Worm (Caenorhabditis elegans) whole organism, L4 larva: Measurements from ENCODE around the gene shc-3.

Experiments
- F26F4.8 ChIP-seq: fragments of 200-800 bp; sonication (Bioruptor generic); conservative IDR thresholded peaks from 2 replicates; pipeline ENCODE4 v1.3.6; 2022; ENCODE audit warnings: missing genetic modification characterization, missing compliant biosample characterization
- F44E2.7 ChIP-seq: fragments of 200-800 bp; sonication (Bioruptor generic); IDR thresholded peaks from 2 replicates; pipeline ENCODE4 v2.1.2; 2022; ENCODE audit warnings: missing genetic modification characterization, missing compliant biosample characterization
- T20F7.1 ChIP-seq: fragments of 200-800 bp; sonication (Bioruptor generic); optimal IDR thresholded peaks from 2 replicates; lab custom pipeline; 2018; ENCODE audit warnings: mild to moderate bottlenecking, missing genetic modification characterization, missing compliant biosample characterization
- T26A8.4 ChIP-seq: fragments of 200-800 bp; sonication (Bioruptor generic); IDR thresholded peaks from 2 replicates; pipeline ENCODE4 v1.3.6; 2022; ENCODE audit warnings: missing genetic modification characterization, missing compliant biosample characterization
- Y48G9A.11 ChIP-seq: fragments of 200-800 bp; sonication (Bioruptor generic); IDR thresholded peaks from 2 replicates; pipeline ENCODE4 v1.3.6; 2022; ENCODE audit warnings: missing genetic modification reagents, missing genetic modification characterization, missing compliant biosample characterization
- Y75B8A.6 ChIP-seq: fragments of 200-800 bp; sonication (Bioruptor generic); IDR thresholded peaks from 2 replicates; pipeline ENCODE4 v1.3.6; 2022; ENCODE audit warnings: missing genetic modification reagents, missing genetic modification characterization, missing compliant biosample characterization
- ZK337.2 ChIP-seq: fragments of 200-800 bp; sonication (Bioruptor generic); IDR thresholded peaks from 2 replicates; pipeline ENCODE4 v1.3.6; 2022; ENCODE audit warnings: missing genetic modification reagents, missing genetic modification characterization, missing compliant biosample characterization
- ama-1 ChIP-seq: fragments of 150-350 bp; optimal IDR thresholded peaks from 2 replicates; lab custom pipeline; 2014; ENCODE audit warnings: inconsistent platforms, mixed read lengths
- attf-4 ChIP-seq: sonication (generic microtip); optimal IDR thresholded peaks from 3 replicates; lab custom pipeline; 2017; ENCODE audit warnings: missing biosample characterization, missing genetic modification characterization
- ceh-28 ChIP-seq: fragments of 150-350 bp; optimal IDR thresholded peaks from 2 replicates; lab custom pipeline; 2014; ENCODE audit warnings: missing biosample characterization, missing genetic modification reagents, missing genetic modification characterization
- ceh-44 ChIP-seq: fragments of 200-800 bp; sonication (Bioruptor generic); IDR thresholded peaks from 2 replicates; pipeline ENCODE4 v1.3.6; 2022; ENCODE audit warnings: missing genetic modification reagents, missing genetic modification characterization, missing compliant biosample characterization
- daf-12 ChIP-seq: fragments of 150-350 bp; optimal IDR thresholded peaks from 2 replicates; lab custom pipeline; 2014; ENCODE audit warnings: missing biosample characterization, missing genetic modification reagents, missing genetic modification characterization
- daf-8 ChIP-seq: fragments of 200-800 bp; sonication (Bioruptor generic); IDR thresholded peaks from 2 replicates; pipeline ENCODE4 v1.3.6; 2022; ENCODE audit warnings: missing genetic modification characterization, missing compliant biosample characterization
- dve-1 ChIP-seq: sonication (generic microtip); optimal IDR thresholded peaks from 2 replicates; lab custom pipeline; 2017; ENCODE audit warnings: antibody characterized with exemption, mild to moderate bottlenecking, missing genetic modification characterization, missing compliant biosample characterization; ENCODE audit not compliant: insufficient read depth
- egl-27 ChIP-seq: sonication (generic microtip); optimal IDR thresholded peaks from 3 replicates; lab custom pipeline; 2017; ENCODE audit warnings: missing biosample characterization, missing genetic modification reagents, missing genetic modification characterization
- fkh-10 ChIP-seq: fragments of 150-350 bp; optimal IDR thresholded peaks from 2 replicates; lab custom pipeline; 2014; ENCODE audit warnings: missing biosample characterization, missing genetic modification reagents, missing genetic modification characterization
- fos-1 ChIP-seq: fragments of 150-350 bp; optimal IDR thresholded peaks from 2 replicates; lab custom pipeline; 2014; ENCODE audit warnings: missing biosample characterization, missing genetic modification characterization
- gei-8 ChIP-seq: fragments of 200-800 bp; sonication (Bioruptor generic); optimal IDR thresholded peaks from 2 replicates; lab custom pipeline; 2018; ENCODE audit warnings: mild to moderate bottlenecking, missing genetic modification characterization, missing compliant biosample characterization
- hif-1 ChIP-seq, 2 experiments: sonication (generic microtip); optimal IDR thresholded peaks; 2 replicates each; lab custom pipeline; 2016 to 2017; ENCODE audit warnings: missing compliant biosample characterization in 2 of 2, missing genetic modification characterization in 2 of 2, missing genetic modification reagents in 2 of 2, missing genotype in 2 of 2, mild to moderate bottlenecking in 1 of 2
- hlh-11 ChIP-seq: fragments of 200-800 bp; sonication (Bioruptor generic); optimal IDR thresholded peaks from 2 replicates; lab custom pipeline; 2018; ENCODE audit warnings: mild to moderate bottlenecking, missing genetic modification characterization, missing compliant biosample characterization
- hlh-30 ChIP-seq: sonication (generic microtip); optimal IDR thresholded peaks from 2 replicates; lab custom pipeline; 2017; ENCODE audit warnings: antibody characterized with exemption, mild to moderate bottlenecking, missing genetic modification characterization, missing compliant biosample characterization; ENCODE audit not compliant: insufficient read depth
- lin-29 ChIP-seq: fragments of 200-800 bp; sonication (Bioruptor generic); IDR thresholded peaks from 2 replicates; pipeline ENCODE4 v1.3.6; 2022; ENCODE audit warnings: missing genetic modification reagents, missing genetic modification characterization, missing compliant biosample characterization
- lin-38 ChIP-seq: fragments of 200-800 bp; sonication (Bioruptor generic); IDR thresholded peaks from 2 replicates; pipeline ENCODE4 v1.3.6; 2022; ENCODE audit warnings: missing genetic modification reagents, missing genetic modification characterization, missing compliant biosample characterization
- lin-39 ChIP-seq: fragments of 150-350 bp; optimal IDR thresholded peaks from 2 replicates; lab custom pipeline; 2014; ENCODE audit warnings: missing biosample characterization, missing genetic modification reagents, missing genetic modification characterization
- lsy-2 ChIP-seq, 2 experiments: fragments of 150-350 bp in 1 of 2; sonication (generic microtip) in 1 of 2; optimal IDR thresholded peaks; 2 replicates each; lab custom pipeline; 2014 to 2017; ENCODE audit warnings: missing biosample characterization in 2 of 2, missing genetic modification characterization in 2 of 2
- madf-9 ChIP-seq: fragments of 200-800 bp; sonication (Bioruptor generic); conservative IDR thresholded peaks from 2 replicates; pipeline ENCODE4 v1.3.6; 2022; ENCODE audit warnings: missing genetic modification reagents, missing genetic modification characterization, missing compliant biosample characterization
- mdt-29 ChIP-seq: fragments of 200-800 bp; sonication (Bioruptor generic); IDR thresholded peaks from 2 replicates; pipeline ENCODE4 v1.3.6; 2022; ENCODE audit warnings: missing genetic modification reagents, missing genetic modification characterization, missing compliant biosample characterization
- mep-1 ChIP-seq: fragments of 150-350 bp; sonication (generic microtip); optimal IDR thresholded peaks from 3 replicates; lab custom pipeline; 2014; ENCODE audit warnings: missing biosample characterization, missing genetic modification characterization
- mxl-2 ChIP-seq: fragments of 200-800 bp; sonication (Bioruptor generic); conservative IDR thresholded peaks from 2 replicates; pipeline ENCODE4 v1.3.6; 2022; ENCODE audit warnings: missing genetic modification reagents, missing genetic modification characterization, missing compliant biosample characterization
- mxl-3 ChIP-seq: fragments of 200-800 bp; sonication (Bioruptor generic); optimal IDR thresholded peaks from 2 replicates; lab custom pipeline; 2018; ENCODE audit warnings: mild to moderate bottlenecking, missing genetic modification characterization, missing compliant biosample characterization
- nhr-111 ChIP-seq: fragments of 200-800 bp; sonication (Bioruptor generic); optimal IDR thresholded peaks from 2 replicates; lab custom pipeline; 2018; ENCODE audit warnings: mild to moderate bottlenecking, missing genetic modification characterization, missing compliant biosample characterization
- nhr-25 ChIP-seq: sonication (generic microtip); optimal IDR thresholded peaks from 2 replicates; lab custom pipeline; 2017; ENCODE audit warnings: missing genetic modification characterization, mild to moderate bottlenecking, missing compliant biosample characterization, antibody characterized with exemption, moderate library complexity, borderline replicate concordance; ENCODE audit not compliant: insufficient read depth
- nhr-28 ChIP-seq: fragments of 150-350 bp; optimal IDR thresholded peaks from 2 replicates; lab custom pipeline; 2014; ENCODE audit warnings: missing biosample characterization, missing genetic modification characterization
- nhr-41 ChIP-seq: fragments of 200-800 bp; sonication (Bioruptor generic); IDR thresholded peaks from 2 replicates; pipeline ENCODE4 v1.3.6; 2022; ENCODE audit warnings: missing genetic modification reagents, missing genetic modification characterization, missing compliant biosample characterization
- nhr-42 ChIP-seq: fragments of 200-800 bp; sonication (Bioruptor generic); IDR thresholded peaks from 2 replicates; pipeline ENCODE4 v1.3.6; 2022; ENCODE audit warnings: missing genetic modification characterization, missing compliant biosample characterization
- nhr-76 ChIP-seq: fragments of 150-350 bp; optimal IDR thresholded peaks from 2 replicates; lab custom pipeline; 2014; ENCODE audit warnings: missing biosample characterization, missing genetic modification characterization
- nhr-77 ChIP-seq: fragments of 150-350 bp; optimal IDR thresholded peaks from 2 replicates; lab custom pipeline; 2014; ENCODE audit warnings: missing biosample characterization, missing genetic modification characterization
- pqm-1 ChIP-seq: sonication (generic microtip); optimal IDR thresholded peaks from 2 replicates; lab custom pipeline; 2017; ENCODE audit warnings: missing biosample characterization, missing genetic modification characterization
- rbr-2 ChIP-seq: sonication (generic microtip); optimal IDR thresholded peaks from 2 replicates; lab custom pipeline; 2016; ENCODE audit warnings: missing genotype, missing genetic modification characterization, missing compliant biosample characterization
- saeg-2 ChIP-seq: fragments of 200-800 bp; sonication (Bioruptor generic); IDR thresholded peaks from 2 replicates; pipeline ENCODE4 v1.3.6; 2022; ENCODE audit warnings: missing genetic modification reagents, missing genetic modification characterization, missing compliant biosample characterization
- sdz-12 ChIP-seq: fragments of 200-800 bp; sonication (Bioruptor generic); optimal IDR thresholded peaks from 2 replicates; lab custom pipeline; 2018; ENCODE audit warnings: mild to moderate bottlenecking, missing genetic modification characterization, missing compliant biosample characterization
- spr-1 ChIP-seq: sonication (generic microtip); optimal IDR thresholded peaks from 2 replicates; lab custom pipeline; 2016; ENCODE audit warnings: mild to moderate bottlenecking, missing genetic modification characterization, missing compliant biosample characterization
- spr-3 ChIP-seq: fragments of 200-800 bp; sonication (Bioruptor generic); optimal IDR thresholded peaks from 2 replicates; lab custom pipeline; 2018; ENCODE audit warnings: mild to moderate bottlenecking, missing genetic modification characterization, missing compliant biosample characterization
- unc-130 ChIP-seq: sonication (generic microtip); optimal IDR thresholded peaks from 2 replicates; lab custom pipeline; 2016; ENCODE audit warnings: missing genetic modification reagents, missing genetic modification characterization, missing compliant biosample characterization
- vab-7 ChIP-seq: fragments of 200-800 bp; sonication (Bioruptor generic); IDR thresholded peaks from 2 replicates; pipeline ENCODE4 v1.3.6; 2022; ENCODE audit warnings: missing genetic modification reagents, missing genetic modification characterization, missing compliant biosample characterization
- zag-1 ChIP-seq: fragments of 150-350 bp; optimal IDR thresholded peaks from 2 replicates; lab custom pipeline; 2014; ENCODE audit warnings: missing biosample characterization, missing genetic modification characterization
- zfp-2 ChIP-seq: sonication (generic microtip); optimal IDR thresholded peaks from 2 replicates; lab custom pipeline; 2016; ENCODE audit warnings: mild to moderate bottlenecking, missing genetic modification characterization, missing compliant biosample characterization
- zip-11 ChIP-seq: fragments of 200-800 bp; sonication (Bioruptor generic); IDR thresholded peaks from 2 replicates; pipeline ENCODE4 v1.3.6; 2022; ENCODE audit warnings: missing genetic modification characterization, missing compliant biosample characterization
- zip-2 ChIP-seq: fragments of 150-350 bp; optimal IDR thresholded peaks from 2 replicates; lab custom pipeline; 2014; ENCODE audit warnings: missing biosample characterization, missing genetic modification characterization
- ztf-11 ChIP-seq: fragments of 150-350 bp; optimal IDR thresholded peaks from 2 replicates; lab custom pipeline; 2014; ENCODE audit warnings: missing biosample characterization, missing genetic modification characterization

The shc-3 gene

ce11 chrX:13767282-13767681, 49.9 kb downstream of the shc-3 start (continued):
- TF ChIP-seq lin-29 (GFP tag; lab: Robert Waterston, UW): no peak
- no peak for TF ChIP-seq nhr-42
- no peak for TF ChIP-seq attf-4 (tag; lab: Kevin White, UChicago)
- TF ChIP-seq sdz-12 (GFP tag; lab: Kevin White, UChicago): no peak
- no peak for TF ChIP-seq spr-3 (GFP tag; lab: Kevin White, UChicago)
- no peak for TF ChIP-seq F26F4.8 (GFP tag; lab: Robert Waterston, UW)
- TF ChIP-seq mep-1 (tag; lab: Kevin White, UChicago): no peak
- TF ChIP-seq lsy-2 (tag; optimal IDR thresholded peaks at IDR 0.05; lab: Kevin White, UChicago): no peak
- TF ChIP-seq F44E2.7 (GFP tag; lab: Robert Waterston, UW): no peak
- no peak for TF ChIP-seq gei-8 (GFP tag; lab: Kevin White, UChicago)
- TF ChIP-seq Y48G9A.11 (GFP tag; lab: Robert Waterston, UW): no peak
- TF ChIP-seq unc-130 (GFP tag; lab: Kevin White, UChicago): no peak
- no peak for TF ChIP-seq daf-8 (GFP tag; lab: Robert Waterston, UW)
- no peak for TF ChIP-seq ZK337.2 (GFP tag; lab: Robert Waterston, UW)
- no peak for TF ChIP-seq ceh-28 (tag; lab: Kevin White, UChicago)
- no peak for TF ChIP-seq zip-11 (GFP tag; lab: Robert Waterston, UW)
- no peak for TF ChIP-seq zfp-2
- TF ChIP-seq nhr-41 (GFP tag; lab: Robert Waterston, UW): no peak
- TF ChIP-seq mxl-3 (GFP tag; lab: Kevin White, UChicago): no peak
- TF ChIP-seq daf-12 (tag; lab: Kevin White, UChicago): no peak
- no peak for TF ChIP-seq lin-38
- TF ChIP-seq nhr-77: peak; percentile 40
- TF ChIP-seq Y75B8A.6: no peak
- peak; percentile 70 for TF ChIP-seq dve-1 (tag; lab: Kevin White, UChicago)
- TF ChIP-seq rbr-2 (tag; lab: Kevin White, UChicago): no peak
- no peak for TF ChIP-seq fkh-10
- TF ChIP-seq zip-2 (tag; lab: Kevin White, UChicago): no peak
- TF ChIP-seq madf-9 (GFP tag; lab: Robert Waterston, UW): no peak
- TF ChIP-seq, all 104 proteins: peak for 12

DNA sequence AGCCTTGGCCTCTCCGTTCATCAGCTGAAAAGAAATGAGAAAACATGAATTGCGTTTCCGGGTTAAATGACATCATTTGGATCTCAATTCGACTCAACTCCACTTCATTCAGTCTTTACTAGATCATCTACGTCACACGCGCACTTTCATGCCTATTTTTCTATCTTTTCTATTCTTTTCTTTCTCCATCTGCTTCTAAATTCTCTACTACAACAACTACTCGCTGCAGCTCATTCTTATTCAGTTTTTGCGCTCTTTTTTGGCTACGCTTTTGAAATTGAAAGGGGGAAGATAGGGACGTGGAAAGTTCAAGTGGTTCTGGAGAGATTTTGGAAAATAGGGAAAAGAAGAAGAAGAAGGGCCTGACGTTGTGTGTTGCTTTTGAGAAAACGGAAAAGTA, 51.2 kb downstream of the shc-3 start:
- no peak for TF ChIP-seq T26A8.4 (GFP tag; lab: Robert Waterston, UW)
- no peak for TF ChIP-seq ceh-44 (GFP tag; lab: Robert Waterston, UW)
- no peak for TF ChIP-seq nhr-28 (tag; lab: Kevin White, UChicago)
- TF ChIP-seq spr-1: no peak
- no peak for TF ChIP-seq mxl-2
- TF ChIP-seq ama-1 (lab: Kevin White, UChicago): peak; percentile 16
- TF ChIP-seq lin-38: 0 out of 2 replicates have a peak, but pooled peaks have one; percentile 23
- peak; percentile 35 for TF ChIP-seq lin-39 (tag; lab: Kevin White, UChicago)
- TF ChIP-seq fos-1: no peak
- TF ChIP-seq ztf-11: no peak
- TF ChIP-seq mxl-3 (GFP tag; lab: Kevin White, UChicago): peak; percentile 7
- TF ChIP-seq rbr-2 (tag; lab: Kevin White, UChicago): peak; percentile 18
- no peak for TF ChIP-seq vab-7 (GFP tag; lab: Robert Waterston, UW)
- no peak for TF ChIP-seq zip-11 (GFP tag; lab: Robert Waterston, UW)
- peak; percentile 36 for TF ChIP-seq hlh-30 (tag; lab: Kevin White, UChicago)
- TF ChIP-seq zag-1 (tag; lab: Kevin White, UChicago): no peak
- TF ChIP-seq T20F7.1 (GFP tag; lab: Kevin White, UChicago): no peak
- TF ChIP-seq pqm-1 (tag; lab: Kevin White, UChicago): no peak
- TF ChIP-seq saeg-2: no peak
- TF ChIP-seq nhr-25 (tag; lab: Kevin White, UChicago): no peak
- no peak for TF ChIP-seq daf-12 (tag; lab: Kevin White, UChicago)
- TF ChIP-seq hif-1 (tag; optimal IDR thresholded peaks at IDR 0.05; lab: Kevin White, UChicago): no peak
- no peak for TF ChIP-seq zfp-2
- no peak for TF ChIP-seq mdt-29 (GFP tag; lab: Robert Waterston, UW)
- no peak for TF ChIP-seq nhr-42
- TF ChIP-seq spr-3 (GFP tag; lab: Kevin White, UChicago): no peak
- peak; percentile 22 for TF ChIP-seq hlh-11 (tag; lab: Kevin White, UChicago)
- no peak for TF ChIP-seq ceh-28 (tag; lab: Kevin White, UChicago)
- no peak for TF ChIP-seq nhr-76 (tag; lab: Kevin White, UChicago)
- no peak for TF ChIP-seq nhr-111
- TF ChIP-seq egl-27 (tag; lab: Kevin White, UChicago): no peak
